Worm (Caenorhabditis elegans) whole organism, L4/young adult: ENCODE results near the gene amt-1.
A peak's percentile ranks its signal among the peaks of the same experiment; 100 is the strongest.

Source experiments
- W03F9.2 ChIP-seq: fragments of 150-350 bp; optimal IDR thresholded peaks from 2 replicates; lab custom pipeline; 2014; ENCODE audit warnings: missing biosample characterization, missing genetic modification characterization
- dao-5 ChIP-seq: sonication (generic microtip); optimal IDR thresholded peaks from 2 replicates; lab custom pipeline; 2016; ENCODE audit warnings: missing genotype, missing genetic modification characterization, moderate library complexity, missing compliant biosample characterization
- him-1 ChIP-seq: sonication (generic microtip); optimal IDR thresholded peaks from 2 replicates; lab custom pipeline; 2016; ENCODE audit warnings: missing genotype, missing genetic modification reagents, missing genetic modification characterization, missing compliant biosample characterization

Gene amt-1

DNA sequence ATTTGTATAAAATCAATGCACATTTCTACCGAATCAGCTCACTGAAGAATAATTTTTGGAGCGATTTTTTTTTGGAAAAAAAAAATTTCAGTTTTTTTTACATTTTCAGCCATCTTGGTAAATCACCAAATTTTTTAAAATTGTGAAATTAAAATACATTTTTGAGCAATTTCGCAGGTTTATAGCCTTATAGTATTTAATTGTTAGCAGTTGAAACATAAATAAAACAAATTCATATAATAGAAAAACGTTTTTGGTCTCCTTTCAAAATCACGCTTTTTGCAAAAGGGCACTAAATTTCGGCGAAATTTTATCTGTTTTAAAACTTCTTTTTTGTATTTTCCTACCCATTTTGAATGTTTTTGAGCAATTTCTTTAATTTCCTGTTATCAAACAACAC is 7.3 kb downstream of the amt-1 start:
- TF ChIP-seq dao-5 (tag; lab: Kevin White, UChicago) (no peak), W03F9.2 (tag; lab: Kevin White, UChicago) (no peak), him-1 (no peak)

- TF ChIP-seq dao-5 (tag; lab: Kevin White, UChicago), result no peak
- no peak for TF ChIP-seq him-1
- TF ChIP-seq W03F9.2 (tag; lab: Kevin White, UChicago), result no peak
Measured at ce11 chrX:4585579-4585978, 14.3 kb downstream of the amt-1 start, which contains the start of gene C05E11.7. C05E11.7 (minus strand) TSS chrX:4585679.

DNA sequence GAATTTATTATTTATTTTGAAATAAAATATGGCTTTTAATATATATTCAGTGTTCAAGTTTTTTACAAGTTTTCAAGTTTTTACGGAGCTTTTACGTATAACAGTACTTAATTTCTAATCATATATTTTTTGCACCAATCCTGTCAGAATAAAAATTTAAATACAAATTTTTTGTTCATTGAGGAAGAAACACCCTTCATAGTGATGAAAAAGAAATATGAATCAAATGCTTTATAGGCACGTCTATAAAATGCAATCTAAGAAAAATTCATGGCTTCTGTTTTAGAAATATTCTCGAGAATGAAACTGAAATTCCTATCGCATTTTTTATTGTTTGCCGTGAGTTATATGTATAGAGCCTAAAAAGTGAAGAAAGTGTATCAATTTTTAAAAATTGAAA is 15.4 kb downstream of the amt-1 start, which contains the start of gene C05E11.2:
TSS of gene C05E11.2 (plus strand) at position 301 of the 400 bp plus-strand sequence.
- TF ChIP-seq him-1 (no peak), dao-5 (tag; lab: Kevin White, UChicago) (no peak), W03F9.2 (tag; lab: Kevin White, UChicago) (no peak)

ce11 chrX:4587934-4588333 is 16.7 kb downstream of the amt-1 start:
- TF ChIP-seq dao-5 (tag; lab: Kevin White, UChicago) (no peak), W03F9.2 (tag; lab: Kevin White, UChicago) (no peak), him-1 (no peak)

DNA sequence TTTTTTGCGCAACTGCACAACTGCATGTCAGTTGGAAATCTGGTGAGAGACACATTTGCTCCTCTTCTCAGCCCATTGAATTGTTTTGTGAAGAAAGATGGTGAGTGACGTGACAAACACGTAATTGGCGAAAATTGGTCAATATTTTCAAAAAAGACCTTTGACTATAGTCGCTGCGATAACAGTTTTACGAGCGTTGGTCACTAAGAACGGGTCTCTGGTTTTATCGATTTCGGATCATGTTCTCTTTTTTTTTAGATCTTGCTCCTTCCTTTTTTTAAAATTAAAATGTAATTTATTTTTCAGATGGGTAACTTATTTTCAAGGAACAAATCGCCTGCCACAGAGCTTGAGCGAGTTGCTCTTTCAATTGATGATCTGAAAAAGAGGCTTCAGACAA is 17.2 kb downstream of the amt-1 start, which contains the start of gene lnp-1:
TSS of gene lnp-1 (plus strand) at position 301 of the 400 bp plus-strand sequence.
- TF ChIP-seq W03F9.2 (tag; lab: Kevin White, UChicago) (no peak), him-1 (no peak), dao-5 (tag; lab: Kevin White, UChicago) (no peak)

DNA sequence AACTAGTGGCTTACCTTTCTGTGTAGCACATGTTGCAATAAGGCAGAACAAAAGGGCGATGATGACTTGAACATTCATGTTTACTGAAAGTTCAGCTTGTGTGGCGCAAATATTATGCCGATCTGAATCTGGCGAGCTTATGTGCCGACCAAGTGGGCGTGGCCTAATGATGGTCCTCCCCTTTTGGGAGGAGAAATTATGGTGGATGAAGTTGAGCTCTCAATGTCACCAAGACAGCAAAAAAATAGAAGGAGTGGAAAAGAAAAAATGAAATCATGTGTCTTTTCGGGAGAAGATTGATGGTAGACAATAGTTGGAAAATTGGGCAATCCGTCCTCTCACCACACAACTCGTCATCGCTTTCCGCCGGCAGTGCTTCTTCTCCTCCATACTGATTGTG is 21.0 kb downstream of the amt-1 start, which contains the start of gene flp-12:
TSS of gene flp-12 (minus strand) at position 101 of the 400 bp plus-strand sequence.
- no peak for TF ChIP-seq W03F9.2 (tag; lab: Kevin White, UChicago)
- no peak for TF ChIP-seq dao-5 (tag; lab: Kevin White, UChicago)
- TF ChIP-seq him-1, result no peak

DNA sequence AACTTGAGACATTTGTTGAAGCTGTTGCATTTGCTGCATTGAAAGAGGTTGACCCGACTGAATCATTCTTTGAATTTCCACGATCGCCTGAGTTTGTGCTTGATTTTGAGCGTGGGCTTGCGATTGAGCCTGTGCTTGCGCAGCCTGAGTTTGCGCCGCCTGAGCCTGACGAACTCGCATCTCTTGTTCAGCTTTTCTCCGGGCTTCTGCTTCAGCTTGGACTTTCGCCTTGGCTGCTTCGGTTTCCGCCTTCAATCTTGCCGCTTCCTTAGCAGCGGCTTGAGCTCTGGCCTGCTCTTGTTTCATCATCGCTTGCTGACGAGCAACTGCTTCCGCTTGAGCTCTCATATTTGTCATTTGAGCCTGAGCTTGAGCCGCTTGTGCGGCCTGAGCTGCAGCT is 26.2 kb downstream of the amt-1 start:
- TF ChIP-seq W03F9.2 (tag; lab: Kevin White, UChicago) (no peak), dao-5 (tag; lab: Kevin White, UChicago) (no peak), him-1 (no peak)

- TF ChIP-seq him-1 (no peak), dao-5 (tag; lab: Kevin White, UChicago) (no peak), W03F9.2 (tag; lab: Kevin White, UChicago) (no peak)
Measured at ce11 chrX:4599526-4599925, 28.3 kb downstream of the amt-1 start.

DNA sequence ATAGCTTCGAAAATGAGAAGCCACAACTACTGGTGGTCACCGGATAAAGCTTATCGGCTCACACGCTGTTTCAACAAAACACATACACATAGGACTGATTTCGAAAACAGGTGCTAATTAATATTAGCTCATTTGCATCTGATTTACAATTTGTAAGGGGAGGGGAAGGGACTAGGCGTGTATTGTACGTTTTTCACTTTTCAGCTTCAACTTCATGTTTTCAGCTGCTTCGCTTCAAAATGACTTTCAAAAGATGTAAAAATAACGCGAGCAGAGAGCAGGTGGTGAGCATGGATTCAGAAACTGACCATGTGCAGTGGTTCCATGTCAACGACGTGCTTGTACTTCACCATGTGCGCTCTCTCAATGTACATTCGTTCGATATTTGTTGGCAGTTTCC is 29.8 kb downstream of the amt-1 start:
- TF ChIP-seq dao-5 (tag; lab: Kevin White, UChicago), result no peak
- no peak for TF ChIP-seq him-1
- no peak for TF ChIP-seq W03F9.2 (tag; lab: Kevin White, UChicago)

DNA sequence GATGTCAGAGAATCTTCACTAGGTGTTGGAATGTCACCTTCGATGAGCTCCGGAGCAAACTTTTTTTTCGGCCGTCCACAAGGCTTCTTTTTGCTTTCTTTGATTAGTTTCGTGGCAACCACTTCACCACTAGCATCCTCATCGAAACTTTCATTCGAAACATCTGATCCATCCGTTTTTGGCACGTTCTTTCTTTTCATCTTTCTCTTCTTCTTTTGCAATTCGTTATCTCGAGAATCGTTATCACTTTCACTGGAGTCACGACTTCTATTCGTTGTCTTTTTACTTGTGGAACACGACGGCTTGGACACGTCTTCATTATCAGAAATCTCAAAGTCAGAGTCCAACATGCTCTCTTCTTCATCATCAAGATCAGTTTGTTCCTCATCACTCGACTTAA is 32.9 kb downstream of the amt-1 start:
- TF ChIP-seq W03F9.2 (tag; lab: Kevin White, UChicago) (no peak), dao-5 (tag; lab: Kevin White, UChicago) (no peak), him-1 (no peak)

- no peak for TF ChIP-seq him-1
- TF ChIP-seq dao-5 (tag; lab: Kevin White, UChicago), result no peak
Measured at ce11 chrX:4605828-4606227, 34.6 kb downstream of the amt-1 start, which contains the start of gene spat-3. spat-3 (minus strand) TSS chrX:4605928.

- peak; percentile 90 for TF ChIP-seq him-1
Measured at ce11 chrX:4606389-4606880, 35.2 kb downstream of the amt-1 start.

DNA sequence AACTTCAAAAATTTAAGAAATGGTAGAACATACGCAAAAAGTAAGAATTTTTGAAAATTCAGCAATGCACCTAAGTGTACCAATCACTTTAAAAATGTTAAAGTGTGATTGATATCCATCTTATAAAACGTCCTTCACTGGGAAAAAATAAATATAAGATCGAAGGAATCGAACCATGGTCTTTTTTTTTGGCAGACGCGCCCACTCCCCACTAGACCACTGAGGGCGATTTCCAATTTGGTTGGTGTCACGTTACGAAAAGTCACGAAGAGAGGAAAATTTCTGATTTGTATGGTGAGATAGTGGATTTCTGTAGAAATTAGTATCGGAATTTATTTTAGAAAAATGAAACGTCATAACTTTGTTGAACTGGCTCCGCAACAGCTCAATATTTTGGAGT is 36.1 kb downstream of the amt-1 start:
- TF ChIP-seq dao-5 (tag; lab: Kevin White, UChicago), result no peak
- no peak for TF ChIP-seq him-1
- no peak for TF ChIP-seq W03F9.2 (tag; lab: Kevin White, UChicago)

DNA sequence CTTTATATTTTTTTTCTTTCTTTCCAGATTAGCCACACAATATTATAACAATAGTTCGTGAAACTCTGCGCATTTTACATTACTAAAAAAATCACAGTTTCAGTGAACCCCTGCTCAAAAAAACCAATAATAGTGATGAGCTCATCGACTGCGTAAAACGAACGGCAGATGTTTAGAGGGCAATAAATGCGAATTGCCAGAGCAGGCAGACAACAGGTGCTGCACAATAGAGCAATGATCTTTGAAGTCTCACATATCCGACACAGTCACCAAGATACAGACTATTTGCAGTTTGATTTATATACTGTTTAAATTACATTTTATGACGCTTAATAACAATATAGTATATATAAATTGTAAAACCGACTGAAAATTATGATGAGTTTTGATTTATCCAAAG is 38.4 kb downstream of the amt-1 start:
- TF ChIP-seq W03F9.2 (tag; lab: Kevin White, UChicago) (no peak), him-1 (no peak), dao-5 (tag; lab: Kevin White, UChicago) (no peak)

DNA sequence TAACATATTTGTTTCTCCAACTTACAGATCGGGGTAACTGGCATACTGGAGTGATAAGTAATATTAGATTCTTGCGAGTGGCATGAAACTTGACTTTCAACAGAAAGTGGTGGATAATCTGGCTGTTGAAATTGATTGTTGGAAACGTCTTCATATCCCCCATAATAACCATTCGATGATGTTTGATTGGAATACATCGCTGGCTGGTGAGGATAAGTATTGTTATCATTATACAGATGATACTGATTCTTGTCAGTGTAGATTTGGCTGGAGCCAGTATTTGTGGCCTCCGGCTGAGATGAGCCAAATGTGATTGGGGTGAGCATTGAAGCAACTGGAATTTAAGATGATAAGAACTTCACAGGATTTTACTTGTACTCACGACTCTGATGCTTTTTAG is 43.8 kb downstream of the amt-1 start:
- no peak for TF ChIP-seq him-1
- no peak for TF ChIP-seq W03F9.2 (tag; lab: Kevin White, UChicago)
- TF ChIP-seq dao-5 (tag; lab: Kevin White, UChicago), result no peak
